Fruit fly (Drosophila melanogaster): ENCODE data around the gene CG12702.

Gene CG12702

DNA sequence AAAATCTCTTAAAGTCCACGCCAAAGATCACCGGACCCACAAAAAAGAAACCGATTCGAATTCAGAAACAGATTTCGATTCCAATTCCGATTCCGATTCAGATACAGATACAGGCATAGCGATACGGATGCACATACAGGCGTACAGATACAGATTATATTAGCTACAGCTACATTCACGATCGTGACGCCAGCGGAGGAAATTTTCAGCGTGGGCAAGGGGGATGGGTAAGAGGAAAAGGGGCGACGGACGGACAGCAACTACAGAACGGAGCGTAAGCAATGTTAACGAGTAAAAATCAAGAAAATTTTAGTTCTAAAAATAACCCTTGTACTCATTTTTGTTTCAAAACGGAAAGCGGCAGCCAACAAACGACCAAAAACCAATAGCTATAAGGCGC lies 47.6 kb downstream of the CG12702 start:
- no peak for TF ChIP-seq fkh (GFP tag; optimal IDR thresholded peaks at IDR 0.05)
- peak; percentile 17 for TF ChIP-seq svp (GFP tag)

DNA sequence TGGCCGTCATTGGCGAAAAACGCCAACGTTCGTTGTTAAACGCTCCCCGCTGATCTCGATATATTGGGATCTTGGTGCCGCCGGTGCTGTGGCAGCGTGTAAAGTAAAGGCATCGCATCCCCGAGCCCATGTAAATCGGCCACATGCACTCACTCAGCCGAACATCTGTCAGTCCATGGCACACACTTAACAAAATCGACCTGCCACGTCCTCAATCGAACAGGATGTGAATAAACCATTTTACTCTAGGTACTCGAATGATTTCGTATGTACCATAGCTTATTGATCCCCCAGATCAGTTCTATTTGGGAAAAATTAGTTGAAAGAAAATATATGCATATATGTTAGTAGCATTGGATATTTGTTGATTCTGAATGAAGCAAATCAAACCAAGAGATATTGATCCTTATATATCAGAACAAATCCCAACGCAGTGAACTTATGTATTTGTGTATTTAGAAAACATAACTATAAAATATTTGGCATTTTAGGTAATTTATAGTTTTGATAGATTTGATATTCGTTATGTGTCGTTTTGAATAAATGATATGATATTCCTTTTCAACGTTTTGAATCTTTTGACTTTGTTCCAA lies 48.3 kb downstream of the CG12702 start:
- no peak for TF ChIP-seq Hr4 (GFP tag; optimal IDR thresholded peaks at IDR 0.05)
- TF ChIP-seq Eip78C (GFP tag), result peak; percentile 40
- TF ChIP-seq CG11294 (GFP tag; IDR thresholded peaks at IDR 0.05), result no peak
- TF ChIP-seq CG8319 (GFP tag; optimal IDR thresholded peaks at IDR 0.05), result no peak
- no peak for TF ChIP-seq Hr38 (GFP tag; optimal IDR thresholded peaks at IDR 0.05)
- no peak for TF ChIP-seq acj6 (GFP tag; optimal IDR thresholded peaks at IDR 0.05)
- peak; percentile 45 for TF ChIP-seq svp (GFP tag)
- TF ChIP-seq CG10631 (GFP tag; optimal IDR thresholded peaks at IDR 0.05), result peak; percentile 5
- no peak for TF ChIP-seq esn (GFP tag; optimal IDR thresholded peaks at IDR 0.05)
- TF ChIP-seq CG3032 (tag; optimal IDR thresholded peaks at IDR 0.05), result no peak
- TF ChIP-seq spab (GFP tag; optimal IDR thresholded peaks at IDR 0.05), result no peak
- no peak for TF ChIP-seq eg (GFP tag; IDR thresholded peaks at IDR 0.05)
- TF ChIP-seq net (GFP tag; optimal IDR thresholded peaks at IDR 0.05), result no peak
- no peak for TF ChIP-seq CG6854 (GFP tag; optimal IDR thresholded peaks at IDR 0.05)
- no peak for TF ChIP-seq Ets21C (GFP tag; optimal IDR thresholded peaks at IDR 0.05)
- no peak for TF ChIP-seq CG11902 (GFP tag; optimal IDR thresholded peaks at IDR 0.05)
- TF ChIP-seq Sox15 (GFP tag; optimal IDR thresholded peaks at IDR 0.05), result no peak

DNA sequence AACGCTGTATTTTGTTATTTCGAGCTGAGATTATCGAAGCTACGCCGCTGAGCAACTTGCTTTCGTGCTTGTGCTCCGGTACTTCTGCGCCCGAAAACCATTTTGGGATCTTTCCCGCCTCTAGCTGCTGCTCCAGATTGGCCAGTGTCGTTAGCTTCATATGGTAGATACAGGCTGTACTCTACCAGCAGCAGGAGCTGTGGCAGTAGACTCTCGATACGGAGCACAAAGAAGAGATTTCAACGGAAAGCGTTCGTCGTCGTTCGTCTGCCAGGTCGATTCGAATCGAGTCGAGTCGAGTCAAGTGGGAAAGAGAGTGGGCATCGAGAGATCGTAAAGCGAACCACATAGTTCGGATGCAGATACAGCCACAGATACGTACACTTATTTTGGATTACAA lies 49.9 kb downstream of the CG12702 start:
- peak; percentile 71 for TF ChIP-seq svp (GFP tag)
- no peak for TF ChIP-seq Eip75B (GFP tag; optimal IDR thresholded peaks at IDR 0.05)

DNA sequence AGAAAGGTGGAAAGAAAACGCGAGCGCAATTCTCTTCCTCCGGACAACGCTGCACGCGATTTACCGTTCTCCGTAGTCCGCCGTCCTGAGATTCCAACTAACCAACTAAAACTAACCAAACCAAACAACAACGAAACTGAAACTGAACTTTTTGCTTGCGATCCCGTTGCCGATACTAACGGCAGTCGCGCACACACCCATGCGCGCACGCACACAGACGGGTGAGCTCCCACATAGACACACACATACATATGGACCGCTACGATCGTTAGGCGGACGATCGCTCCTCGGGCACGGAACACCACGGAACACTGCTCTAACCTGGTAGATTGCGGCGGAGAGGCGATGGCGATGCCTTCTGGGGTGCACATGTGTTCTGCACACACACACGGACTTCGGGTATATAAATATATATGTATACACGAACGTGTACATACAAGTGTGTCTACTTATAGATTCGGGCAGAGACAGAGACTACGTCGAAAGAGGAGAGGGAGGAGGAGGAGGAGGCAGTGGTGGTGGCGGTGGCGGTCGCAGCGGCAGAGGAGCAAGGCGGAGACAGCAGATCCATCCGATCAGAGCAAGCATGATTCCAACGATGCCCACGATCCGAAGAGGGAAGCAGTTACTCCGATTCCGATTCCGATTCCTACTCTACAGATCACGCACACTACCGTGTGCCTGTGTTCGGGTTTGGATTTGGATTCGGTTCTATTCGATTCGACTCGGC lies 51.6 kb downstream of the CG12702 start, which contains the start of gene meso18E:
Gene meso18E (minus strand): TSS at position 148 of the 730 bp plus-strand sequence.
- no peak for TF ChIP-seq salr (GFP tag; optimal IDR thresholded peaks at IDR 0.05)
- no peak for TF ChIP-seq CG8632 (GFP tag; optimal IDR thresholded peaks at IDR 0.05)
- no peak for TF ChIP-seq Ets21C (GFP tag; optimal IDR thresholded peaks at IDR 0.05)
- 0 out of 3 replicates have a peak, but pooled peaks have one; percentile 7 for TF ChIP-seq eg (GFP tag; IDR thresholded peaks at IDR 0.05)
- TF ChIP-seq CG4318 (GFP tag; optimal IDR thresholded peaks at IDR 0.05), result no peak
- TF ChIP-seq dsx (GFP tag; optimal IDR thresholded peaks at IDR 0.05; ENCODE audit: poor library complexity, severe bottlenecking), result no peak
- no peak for TF ChIP-seq CG11762 (GFP tag; optimal IDR thresholded peaks at IDR 0.05; ENCODE audit: insufficient read depth)
- no peak for TF ChIP-seq Sox102F (GFP tag; optimal IDR thresholded peaks at IDR 0.05)
- no peak for TF ChIP-seq CG16779 (tag; optimal IDR thresholded peaks at IDR 0.05)
- peak; percentile 40 for TF ChIP-seq Eip78C (GFP tag)
- peak; percentile 79 for TF ChIP-seq svp (GFP tag)

DNA sequence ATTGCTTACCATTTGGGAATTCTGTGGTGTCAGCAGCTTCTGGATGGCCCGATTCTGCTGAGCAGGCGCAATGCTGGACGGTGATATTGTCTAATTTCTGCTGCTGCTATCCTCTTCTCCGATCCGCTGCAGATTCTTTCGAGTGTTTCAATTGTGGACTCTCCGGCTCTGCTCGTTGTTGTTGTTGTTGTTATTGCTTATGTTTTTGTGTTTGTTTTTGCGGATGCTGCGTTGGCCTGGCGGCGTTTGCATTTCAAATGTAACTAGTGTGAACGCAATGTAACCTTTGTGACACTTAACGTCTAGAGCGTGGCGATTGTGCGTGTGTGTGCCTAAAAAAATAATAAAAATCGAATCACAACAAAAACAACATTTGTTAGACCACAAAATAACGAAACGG lies 52.7 kb downstream of the CG12702 start:
- TF ChIP-seq acj6 (GFP tag; optimal IDR thresholded peaks at IDR 0.05), result no peak
